Fruit fly (Drosophila melanogaster) whole organism, prepupa: ENCODE measurements around the gene Cyp4d20.

Source experiments
- CG10669 ChIP-seq: fragments of 200-800 bp; sonication (Bioruptor generic); optimal IDR thresholded peaks from 3 replicates; lab custom pipeline; 2018; ENCODE audit warnings: missing biosample characterization, mild to moderate bottlenecking, missing genetic modification characterization, moderate library complexity
- CG15336 ChIP-seq: fragments of 200-800 bp; sonication (Bioruptor generic); IDR thresholded peaks from 2 replicates; pipeline ENCODE4 v1.3.6; 2022; ENCODE audit warnings: missing biosample characterization, missing genetic modification characterization
- CG31627 ChIP-seq: fragments of 200-800 bp; sonication (Bioruptor generic); optimal IDR thresholded peaks from 3 replicates; lab custom pipeline; 2016; ENCODE audit warnings: missing biosample characterization, missing genetic modification characterization
- CG6808 ChIP-seq: fragments of 200-800 bp; sonication (Bioruptor generic); optimal IDR thresholded peaks from 3 replicates; lab custom pipeline; 2017; ENCODE audit warnings: missing biosample characterization, missing genetic modification characterization, mild to moderate bottlenecking, moderate library complexity, missing genetic modification reagents
- CG6854 ChIP-seq: fragments of 200-800 bp; sonication (Bioruptor generic); optimal IDR thresholded peaks from 2 replicates; lab custom pipeline; 2017; ENCODE audit warnings: missing biosample characterization, mild to moderate bottlenecking, missing genetic modification characterization
- CG8119 ChIP-seq: fragments of 200-800 bp; sonication (Bioruptor generic); IDR thresholded peaks from 3 replicates; pipeline ENCODE4 v1.3.6; 2022; ENCODE audit warnings: missing biosample characterization, missing genetic modification characterization
- Ets21C ChIP-seq: fragments of 200-800 bp; sonication (Bioruptor generic); optimal IDR thresholded peaks from 3 replicates; lab custom pipeline; 2016; ENCODE audit warnings: missing biosample characterization, missing genetic modification characterization
- Gug ChIP-seq: fragments of 200-800 bp; sonication (Bioruptor generic); IDR thresholded peaks from 2 replicates; pipeline ENCODE4 v1.3.6; 2022; ENCODE audit warnings: missing biosample characterization, missing genetic modification characterization
- Met ChIP-seq: fragments of 200-800 bp; sonication (Bioruptor generic); optimal IDR thresholded peaks from 3 replicates; lab custom pipeline; 2016; ENCODE audit warnings: missing biosample characterization, missing genetic modification characterization
- OdsH ChIP-seq: fragments of 200-800 bp; sonication (Bioruptor generic); optimal IDR thresholded peaks from 3 replicates; lab custom pipeline; 2016; ENCODE audit warnings: missing biosample characterization, missing genetic modification characterization
- Sox102F ChIP-seq: fragments of 200-800 bp; sonication (Bioruptor generic); optimal IDR thresholded peaks from 2 replicates; lab custom pipeline; 2016; ENCODE audit warnings: missing biosample characterization, mild to moderate bottlenecking, missing genetic modification characterization
- fkh ChIP-seq: fragments of 200-800 bp; sonication (Bioruptor generic); optimal IDR thresholded peaks from 3 replicates; lab custom pipeline; 2017; ENCODE audit warnings: missing biosample characterization, mild to moderate bottlenecking, missing genetic modification characterization, moderate library complexity

DNA sequence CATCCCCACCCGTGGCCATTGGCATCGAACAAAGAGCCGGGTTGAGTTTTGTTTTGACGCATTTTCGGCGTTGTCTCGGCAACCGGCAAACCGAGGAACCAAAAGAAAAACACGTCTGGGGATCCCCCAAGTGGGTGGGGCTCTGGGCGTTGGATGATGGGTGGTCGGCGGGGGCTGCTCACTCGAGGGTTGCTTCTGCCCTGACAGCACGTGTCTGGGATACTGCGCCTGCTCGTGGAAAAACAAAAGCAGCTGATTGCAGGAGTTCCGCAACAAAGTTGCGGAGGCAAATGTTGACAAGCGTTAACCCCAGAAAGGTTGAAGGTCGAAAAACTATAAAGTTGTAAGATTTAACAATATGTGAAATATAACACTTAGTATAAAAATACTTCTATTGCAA, 2.2 kb upstream of the Cyp4d20 start:
- TF ChIP-seq CG6854 (GFP tag; lab: Kevin White, UChicago) (no peak), fkh (GFP tag; lab: Kevin White, UChicago) (no peak), OdsH (no peak), Gug (GFP tag; lab: Robert Waterston, UW) (no peak), CG31627 (no peak), Sox102F (GFP tag; lab: Kevin White, UChicago) (no peak), CG8119 (GFP tag; lab: Robert Waterston, UW) (no peak), CG10669 (GFP tag; lab: Kevin White, UChicago) (no peak), Ets21C (GFP tag; lab: Kevin White, UChicago) (no peak), Met (no peak), CG6808 (no peak), CG15336 (GFP tag; lab: Robert Waterston, UW) (no peak)
